Fruit fly (Drosophila melanogaster): ENCODE data around the gene Oga.

The Oga gene

dm6 chr3R:21224230-21224629, 5.4 kb downstream of the Oga start (continued):
- TF ChIP-seq MESR4 (GFP tag; optimal IDR thresholded peaks at IDR 0.05) (no peak), CG30020 (tag; optimal IDR thresholded peaks at IDR 0.05) (no peak), dysf (GFP tag; IDR thresholded peaks at IDR 0.05) (no peak), fd3F (GFP tag; optimal IDR thresholded peaks at IDR 0.05) (no peak), D19A (tag; optimal IDR thresholded peaks at IDR 0.05) (peak; percentile 42), CG14014 (GFP tag; IDR thresholded peaks at IDR 0.05) (0 out of 2 replicates have a peak, but pooled peaks have one; percentile 46), nerfin-1 (tag; optimal IDR thresholded peaks at IDR 0.05) (peak; percentile 65), CG13287 (GFP tag; IDR thresholded peaks at IDR 0.05; ENCODE audit: partially characterized antibody) (peak; percentile 6; the same call in 1 of the 2 replicates), chinmo (GFP tag; IDR thresholded peaks at IDR 0.05; ENCODE audit: partially characterized antibody) (peak; percentile 53; the same call in 1 of the 4 replicates), CG15514 (GFP tag; optimal IDR thresholded peaks at IDR 0.05) (peak; percentile 0), cg (GFP tag; optimal IDR thresholded peaks at IDR 0.05) (peak; percentile 87), Doc3 (GFP tag; IDR thresholded peaks at IDR 0.05; ENCODE audit: partially characterized antibody) (no peak), CG3726 (GFP tag; IDR thresholded peaks at IDR 0.05) (no peak), D19B (GFP tag; optimal IDR thresholded peaks at IDR 0.05) (no peak), Dip2 (GFP tag; IDR thresholded peaks at IDR 0.05) (no peak), ftz-f1 (GFP tag; optimal IDR thresholded peaks at IDR 0.05) (no peak), CG10543 (GFP tag; optimal IDR thresholded peaks at IDR 0.05) (no peak)

- TF ChIP-seq CG14441 (GFP tag; IDR thresholded peaks at IDR 0.05) (no peak), Dbx (GFP tag; IDR thresholded peaks at IDR 0.05) (no peak), CG16815 (GFP tag; optimal IDR thresholded peaks at IDR 0.05) (no peak), chinmo (GFP tag; IDR thresholded peaks at IDR 0.05; ENCODE audit: partially characterized antibody) (0 out of 4 replicates have a peak, but pooled peaks have one; percentile 52), Neu2 (GFP tag; optimal IDR thresholded peaks at IDR 0.05; ENCODE audit: borderline replicate concordance) (peak; percentile 72), Ets65A (GFP tag) (peak; percentile 83), gcm (GFP tag; optimal IDR thresholded peaks at IDR 0.05) (peak; percentile 72), sob (GFP tag; IDR thresholded peaks at IDR 0.05) (0 out of 2 replicates have a peak, but pooled peaks have one; percentile 14), z (GFP tag; IDR thresholded peaks at IDR 0.05) (peak; percentile 8; the same call in 1 of the 3 replicates), Adf1 (GFP tag; IDR thresholded peaks at IDR 0.05) (peak; percentile 64), CG33557 (GFP tag; optimal IDR thresholded peaks at IDR 0.05) (no peak), CG9797 (GFP tag; optimal IDR thresholded peaks at IDR 0.05) (no peak), sd (tag; optimal IDR thresholded peaks at IDR 0.05) (peak; percentile 21)
Observed at dm6 chr3R:21237099-21237498, 18.2 kb downstream of the Oga start, which contains the start of gene e. Gene e (minus strand): TSS chr3R:21237177.

DNA sequence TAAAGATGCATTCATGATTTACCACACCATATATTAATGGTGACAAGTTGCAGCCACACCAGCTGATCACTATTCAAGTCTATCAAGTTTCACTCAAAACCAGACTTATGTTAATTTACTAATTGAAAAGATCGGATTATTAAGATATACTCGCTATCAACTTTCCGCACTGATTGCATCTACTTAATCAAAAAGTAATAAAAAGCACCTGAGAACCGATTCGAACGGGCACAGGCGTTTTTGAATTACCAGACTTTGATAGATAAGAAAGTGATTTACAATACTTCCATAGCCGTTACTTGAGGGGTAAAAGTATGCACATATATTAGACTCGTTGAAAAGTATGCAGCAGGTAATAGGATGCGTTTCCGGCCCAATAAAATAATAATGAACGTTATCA, 22.5 kb downstream of the Oga start:
- TF ChIP-seq Dfd (GFP tag; optimal IDR thresholded peaks at IDR 0.05) = no peak
- no peak for TF ChIP-seq CG43689 (GFP tag; IDR thresholded peaks at IDR 0.05)
- TF ChIP-seq chinmo (GFP tag; IDR thresholded peaks at IDR 0.05; ENCODE audit: partially characterized antibody) = 0 out of 4 replicates have a peak, but pooled peaks have one; percentile 30
- TF ChIP-seq NFAT (GFP tag; IDR thresholded peaks at IDR 0.05) = no peak
- no peak for TF ChIP-seq fd96Cb (tag; optimal IDR thresholded peaks at IDR 0.05)
- TF ChIP-seq zen (tag; optimal IDR thresholded peaks at IDR 0.05) = no peak
- no peak for TF ChIP-seq Atf3 (GFP tag; optimal IDR thresholded peaks at IDR 0.05)
- TF ChIP-seq HLH3B (GFP tag; IDR thresholded peaks at IDR 0.05) = no peak
- no peak for TF ChIP-seq CG33213 (GFP tag; optimal IDR thresholded peaks at IDR 0.05)
- TF ChIP-seq CkIIα-i1 (GFP tag; IDR thresholded peaks at IDR 0.05) = no peak
- no peak for TF ChIP-seq dysf (GFP tag; IDR thresholded peaks at IDR 0.05)
- no peak for TF ChIP-seq CG18764 (GFP tag; optimal IDR thresholded peaks at IDR 0.05)
- TF ChIP-seq CG8944 (GFP tag; optimal IDR thresholded peaks at IDR 0.05) = no peak
- TF ChIP-seq CG3163 (GFP tag; optimal IDR thresholded peaks at IDR 0.05) = no peak
- no peak for TF ChIP-seq unc-4 (GFP tag; IDR thresholded peaks at IDR 0.05; ENCODE audit: partially characterized antibody)
- no peak for TF ChIP-seq CG10431 (GFP tag; optimal IDR thresholded peaks at IDR 0.05)
- TF ChIP-seq eve (GFP tag; optimal IDR thresholded peaks at IDR 0.05) = no peak
- no peak for TF ChIP-seq CG1602 (GFP tag; optimal IDR thresholded peaks at IDR 0.05)
- TF ChIP-seq bigmax (GFP tag; optimal IDR thresholded peaks at IDR 0.05) = no peak
- no peak for TF ChIP-seq kay (GFP tag; optimal IDR thresholded peaks at IDR 0.05)
- no peak for TF ChIP-seq sob (GFP tag; IDR thresholded peaks at IDR 0.05)
- TF ChIP-seq vfl (GFP tag; optimal IDR thresholded peaks at IDR 0.05) = no peak
- no peak for TF ChIP-seq esg (GFP tag; conservative IDR thresholded peaks at IDR 0.05)
